Worm (Caenorhabditis elegans) whole organism, young adult: ENCODE results near the gene ZK1307.2.

ENCODE experiments used
- ama-1 ChIP-seq, 3 experiments: fragments of 150-350 bp in 1 of 3; sonication (generic microtip) in 2 of 3; optimal IDR thresholded peaks; 2 replicates each; lab custom pipeline; 2014 to 2018; ENCODE audit warnings: missing biosample characterization in 2 of 3, missing genetic modification characterization in 2 of 3, missing genetic modification reagents in 2 of 3
- dpff-1 ChIP-seq: sonication (generic microtip); optimal IDR thresholded peaks from 2 replicates; lab custom pipeline; 2017; ENCODE audit warnings: mild to moderate bottlenecking, missing genetic modification characterization, missing compliant biosample characterization
- ekl-4 ChIP-seq: fragments of 200-800 bp; sonication (Bioruptor generic); IDR thresholded peaks from 2 replicates; pipeline ENCODE4 v1.3.6; 2022; ENCODE audit warnings: missing genetic modification reagents, missing genetic modification characterization, missing compliant biosample characterization
- him-1 ChIP-seq: sonication (generic microtip); optimal IDR thresholded peaks from 2 replicates; lab custom pipeline; 2016; ENCODE audit warnings: missing genotype, missing genetic modification reagents, missing genetic modification characterization, missing compliant biosample characterization
- madf-6 ChIP-seq: fragments of 200-800 bp; sonication (Bioruptor generic); IDR thresholded peaks from 2 replicates; pipeline ENCODE4 v1.3.6; 2022; ENCODE audit warnings: missing genetic modification reagents, missing genetic modification characterization, missing compliant biosample characterization
- repo-1 ChIP-seq: sonication (generic microtip); optimal IDR thresholded peaks from 2 replicates; lab custom pipeline; 2017; ENCODE audit warnings: mild to moderate bottlenecking, missing genetic modification characterization, missing compliant biosample characterization
- snpc-1.3 ChIP-seq: sonication (generic microtip); optimal IDR thresholded peaks from 2 replicates; lab custom pipeline; 2017; ENCODE audit warnings: missing genetic modification characterization, mild to moderate bottlenecking, missing compliant biosample characterization, antibody characterized with exemption, moderate library complexity, missing genotype, missing genetic modification reagents; ENCODE audit not compliant: insufficient read depth
- snpc-4 ChIP-seq, 5 experiments: fragments of 150-350 bp in 1 of 5; sonication (generic microtip) in 4 of 5; optimal IDR thresholded peaks; 2 replicates each; lab custom pipeline; 2014 to 2018; ENCODE audit warnings: missing genetic modification characterization in 5 of 5, missing biosample characterization in 3 of 5, antibody characterized with exemption in 2 of 5, mild to moderate bottlenecking in 2 of 5, missing compliant biosample characterization in 2 of 5, missing genotype in 2 of 5, moderate library complexity in 2 of 5, missing genetic modification reagents in 1 of 5

ce11 chrII:9652919-9653318, 833 bp downstream of the ZK1307.2 start, which contains the start of gene ZK1307.3:
- TF ChIP-seq snpc-1.3 (tag; lab: Kevin White, UChicago) (no peak), him-1 (tag; lab: Kevin White, UChicago) (no peak), ama-1 (optimal IDR thresholded peaks at IDR 0.05; lab: Kevin White, UChicago) (no peak), ama-1 (GFP tag; optimal IDR thresholded peaks at IDR 0.05; lab: Kevin White, UChicago) (no peak), dpff-1 (tag; lab: Kevin White, UChicago) (no peak), snpc-4 (GFP tag; optimal IDR thresholded peaks at IDR 0.05; lab: Kevin White, UChicago) (no peak), snpc-4 (tag; optimal IDR thresholded peaks at IDR 0.05; lab: Kevin White, UChicago) (no peak), madf-6 (GFP tag; lab: Robert Waterston, UW) (no peak), ekl-4 (no peak), repo-1 (tag; lab: Kevin White, UChicago) (no peak)
